Worm (Caenorhabditis elegans) whole organism, young adult: ENCODE data around the gene gtl-2.

Experiments used
- F23B12.7 ChIP-seq: sonication (generic microtip); optimal IDR thresholded peaks from 2 replicates; lab custom pipeline; 2017; ENCODE audit warnings: missing genetic modification characterization, mild to moderate bottlenecking, missing compliant biosample characterization, antibody characterized with exemption, moderate library complexity; ENCODE audit not compliant: insufficient read depth
- F33H1.4 ChIP-seq: fragments of 200-800 bp; sonication (Bioruptor generic); IDR thresholded peaks from 2 replicates; pipeline ENCODE4 v1.3.6; 2022; ENCODE audit warnings: missing genetic modification reagents, missing genetic modification characterization, missing compliant biosample characterization
- F37B4.10 ChIP-seq: fragments of 200-800 bp; sonication (Bioruptor generic); IDR thresholded peaks from 2 replicates; pipeline ENCODE4 v1.3.6; 2022; ENCODE audit warnings: missing genetic modification characterization, missing compliant biosample characterization
- F39B2.1 ChIP-seq: fragments of 200-800 bp; sonication (Bioruptor generic); IDR thresholded peaks from 2 replicates; pipeline ENCODE4 v1.3.6; 2022; ENCODE audit warnings: missing genetic modification reagents, missing genetic modification characterization, missing compliant biosample characterization
- F49E8.2 ChIP-seq: sonication (generic microtip); optimal IDR thresholded peaks from 3 replicates; lab custom pipeline; 2017; ENCODE audit warnings: missing genetic modification characterization, mild to moderate bottlenecking, missing compliant biosample characterization, antibody characterized with exemption, moderate library complexity; ENCODE audit not compliant: insufficient read depth
- F55B11.4 ChIP-seq: sonication (generic microtip); optimal IDR thresholded peaks from 2 replicates; lab custom pipeline; 2016; ENCODE audit warnings: missing compliant biosample characterization, missing genetic modification characterization, borderline replicate concordance; ENCODE audit not compliant: insufficient read depth
- F57A8.1 ChIP-seq: fragments of 200-800 bp; sonication (Bioruptor generic); optimal IDR thresholded peaks from 2 replicates; lab custom pipeline; 2018; ENCODE audit warnings: mild to moderate bottlenecking, missing genetic modification characterization, moderate library complexity, missing compliant biosample characterization
- K12H6.12 ChIP-seq: fragments of 200-800 bp; sonication (Bioruptor generic); optimal IDR thresholded peaks from 2 replicates; lab custom pipeline; 2018; ENCODE audit warnings: mild to moderate bottlenecking, missing genetic modification characterization, missing compliant biosample characterization
- T26A5.8 ChIP-seq: sonication (generic microtip); optimal IDR thresholded peaks from 2 replicates; lab custom pipeline; 2016; ENCODE audit warnings: missing genetic modification characterization, missing compliant biosample characterization
- Y53F4B.3 ChIP-seq: fragments of 200-800 bp; sonication (Bioruptor generic); IDR thresholded peaks from 2 replicates; pipeline ENCODE4 v1.3.6; 2022; ENCODE audit warnings: missing genetic modification reagents, missing genetic modification characterization, missing compliant biosample characterization
- Y53G8AR.9 ChIP-seq: fragments of 200-800 bp; sonication (Bioruptor generic); conservative IDR thresholded peaks from 2 replicates; pipeline ENCODE4 v1.3.6; 2022; ENCODE audit warnings: missing genetic modification reagents, missing genetic modification characterization, missing compliant biosample characterization
- Y67H2A.10 ChIP-seq: fragments of 200-800 bp; sonication (Bioruptor generic); conservative IDR thresholded peaks from 2 replicates; pipeline ENCODE4 v1.3.6; 2022; ENCODE audit warnings: missing genetic modification reagents, missing genetic modification characterization, missing compliant biosample characterization
- akir-1 ChIP-seq: fragments of 200-800 bp; sonication (Bioruptor generic); optimal IDR thresholded peaks from 2 replicates; lab custom pipeline; 2018; ENCODE audit warnings: mild to moderate bottlenecking, missing genetic modification characterization, moderate library complexity, missing compliant biosample characterization
- aptf-2 ChIP-seq: fragments of 200-800 bp; sonication (Bioruptor generic); conservative IDR thresholded peaks from 2 replicates; pipeline ENCODE4 v1.3.6; 2022; ENCODE audit warnings: missing genetic modification reagents, missing genetic modification characterization, missing compliant biosample characterization
- attf-5 ChIP-seq: fragments of 200-800 bp; sonication (Bioruptor generic); optimal IDR thresholded peaks from 2 replicates; lab custom pipeline; 2018; ENCODE audit warnings: mild to moderate bottlenecking, missing genetic modification characterization, missing compliant biosample characterization
- attf-6 ChIP-seq: fragments of 200-800 bp; sonication (Bioruptor generic); IDR thresholded peaks from 2 replicates; pipeline ENCODE4 v1.3.6; 2022; ENCODE audit warnings: missing genetic modification reagents, missing genetic modification characterization, missing compliant biosample characterization
- bed-2 ChIP-seq: fragments of 200-800 bp; sonication (Bioruptor generic); IDR thresholded peaks from 2 replicates; pipeline ENCODE4 v1.3.6; 2022; ENCODE audit warnings: missing genetic modification reagents, missing genetic modification characterization, missing compliant biosample characterization
- cebp-1 ChIP-seq, 2 experiments: fragments of 200-800 bp in 1 of 2; sonication (Bioruptor generic) in 1 of 2; sonication (generic microtip) in 1 of 2; IDR thresholded peaks in 1 of 2; optimal IDR thresholded peaks in 1 of 2; 2 replicates each; pipeline versions ENCODE4 v1.3.6 to Lab custom; 2017 to 2022; ENCODE audit warnings: missing compliant biosample characterization in 2 of 2, missing genetic modification characterization in 2 of 2, mild to moderate bottlenecking in 1 of 2, missing genetic modification reagents in 1 of 2, moderate library complexity in 1 of 2
- ceh-27 ChIP-seq: fragments of 200-800 bp; sonication (Bioruptor generic); optimal IDR thresholded peaks from 2 replicates; lab custom pipeline; 2018; ENCODE audit warnings: mild to moderate bottlenecking, missing genetic modification characterization, moderate library complexity, missing compliant biosample characterization
- ceh-40 ChIP-seq: fragments of 200-800 bp; sonication (Bioruptor generic); IDR thresholded peaks from 2 replicates; pipeline ENCODE4 v1.3.6; 2022; ENCODE audit warnings: missing genetic modification characterization, missing compliant biosample characterization
- ceh-91 ChIP-seq: fragments of 200-800 bp; sonication (Bioruptor generic); IDR thresholded peaks from 2 replicates; pipeline ENCODE4 v1.3.6; 2022; ENCODE audit warnings: missing genetic modification reagents, missing genetic modification characterization, missing compliant biosample characterization
- ets-4 ChIP-seq: fragments of 200-800 bp; sonication (Bioruptor generic); optimal IDR thresholded peaks from 2 replicates; lab custom pipeline; 2018; ENCODE audit warnings: mild to moderate bottlenecking, missing genetic modification characterization, missing compliant biosample characterization
- him-1 ChIP-seq: sonication (generic microtip); optimal IDR thresholded peaks from 2 replicates; lab custom pipeline; 2016; ENCODE audit warnings: missing genotype, missing genetic modification reagents, missing genetic modification characterization, missing compliant biosample characterization
- lag-1 ChIP-seq: fragments of 200-800 bp; sonication (Bioruptor generic); IDR thresholded peaks from 2 replicates; pipeline ENCODE4 v1.3.6; 2022; ENCODE audit warnings: missing genetic modification reagents, missing genetic modification characterization, missing compliant biosample characterization
- let-526 ChIP-seq: fragments of 200-800 bp; sonication (Bioruptor generic); IDR thresholded peaks from 2 replicates; pipeline ENCODE4 v1.3.6; 2022; ENCODE audit warnings: missing genetic modification reagents, missing genetic modification characterization, missing compliant biosample characterization
- lin-26 ChIP-seq: fragments of 200-800 bp; sonication (Bioruptor generic); IDR thresholded peaks from 2 replicates; pipeline ENCODE4 v1.3.6; 2022; ENCODE audit warnings: missing genetic modification reagents, missing genetic modification characterization, missing compliant biosample characterization
- lsl-1 ChIP-seq: fragments of 200-800 bp; sonication (Bioruptor generic); optimal IDR thresholded peaks from 2 replicates; lab custom pipeline; 2018; ENCODE audit warnings: mild to moderate bottlenecking, missing genetic modification characterization, moderate library complexity, missing compliant biosample characterization
- mcd-1 ChIP-seq: fragments of 200-800 bp; sonication (Bioruptor generic); IDR thresholded peaks from 2 replicates; pipeline ENCODE4 v1.3.6; 2022; ENCODE audit warnings: missing genetic modification reagents, missing genetic modification characterization, missing compliant biosample characterization
- mel-28 ChIP-seq: sonication (generic microtip); optimal IDR thresholded peaks from 2 replicates; lab custom pipeline; 2016; ENCODE audit warnings: borderline replicate concordance, mild to moderate bottlenecking, missing genetic modification characterization, missing compliant biosample characterization
- mxl-1 ChIP-seq: sonication (generic microtip); optimal IDR thresholded peaks from 2 replicates; lab custom pipeline; 2016; ENCODE audit warnings: missing genetic modification characterization, missing compliant biosample characterization
- nfya-2 ChIP-seq: fragments of 200-800 bp; sonication (Bioruptor generic); IDR thresholded peaks from 2 replicates; pipeline ENCODE4 v1.3.6; 2022; ENCODE audit warnings: missing genetic modification reagents, missing genetic modification characterization, missing compliant biosample characterization
- nfyb-1 ChIP-seq: fragments of 200-800 bp; sonication (Bioruptor generic); IDR thresholded peaks from 2 replicates; pipeline ENCODE4 v1.3.6; 2022; ENCODE audit warnings: missing genetic modification reagents, missing genetic modification characterization, missing compliant biosample characterization
- nhr-179 ChIP-seq: sonication (generic microtip); optimal IDR thresholded peaks from 2 replicates; lab custom pipeline; 2016; ENCODE audit warnings: mild to moderate bottlenecking, missing genetic modification characterization, missing compliant biosample characterization
- pbrm-1 ChIP-seq: fragments of 200-800 bp; sonication (Bioruptor generic); IDR thresholded peaks from 2 replicates; pipeline ENCODE4 v1.3.6; 2022; ENCODE audit warnings: missing genetic modification reagents, missing genetic modification characterization, missing compliant biosample characterization
- rec-8 ChIP-seq, 2 experiments: sonication (generic microtip); optimal IDR thresholded peaks; 2 replicates each; lab custom pipeline; 2016; ENCODE audit warnings: mild to moderate bottlenecking in 2 of 2, missing genetic modification characterization in 2 of 2, missing genetic modification reagents in 2 of 2, missing genotype in 2 of 2, missing biosample characterization in 1 of 2, missing compliant biosample characterization in 1 of 2, moderate library complexity in 1 of 2
- rpc-1 ChIP-seq, 2 experiments: fragments of 150-350 bp in 1 of 2; sonication (generic microtip) in 1 of 2; optimal IDR thresholded peaks; 2 replicates each; lab custom pipeline; 2014 to 2018; ENCODE audit warnings: missing biosample characterization in 1 of 2, missing genetic modification characterization in 1 of 2, missing genetic modification reagents in 1 of 2, missing genotype in 1 of 2
- sdz-38 ChIP-seq: sonication (generic microtip); optimal IDR thresholded peaks from 2 replicates; lab custom pipeline; 2016; ENCODE audit warnings: missing genotype, missing genetic modification characterization, missing compliant biosample characterization
- sea-2 ChIP-seq: fragments of 200-800 bp; sonication (Bioruptor generic); IDR thresholded peaks from 2 replicates; pipeline ENCODE4 v1.3.6; 2022; ENCODE audit warnings: missing genetic modification characterization, missing compliant biosample characterization
- snpc-1.3 ChIP-seq: sonication (generic microtip); optimal IDR thresholded peaks from 2 replicates; lab custom pipeline; 2017; ENCODE audit warnings: missing genetic modification characterization, mild to moderate bottlenecking, missing compliant biosample characterization, antibody characterized with exemption, moderate library complexity, missing genotype, missing genetic modification reagents; ENCODE audit not compliant: insufficient read depth
- snpc-4 ChIP-seq, 5 experiments: fragments of 150-350 bp in 1 of 5; sonication (generic microtip) in 4 of 5; optimal IDR thresholded peaks; 2 replicates each; lab custom pipeline; 2014 to 2018; ENCODE audit warnings: missing genetic modification characterization in 5 of 5, missing biosample characterization in 3 of 5, antibody characterized with exemption in 2 of 5, mild to moderate bottlenecking in 2 of 5, missing compliant biosample characterization in 2 of 5, missing genotype in 2 of 5, moderate library complexity in 2 of 5, missing genetic modification reagents in 1 of 5
- unc-62 ChIP-seq: fragments of 150-350 bp; optimal IDR thresholded peaks from 2 replicates; lab custom pipeline; 2014; ENCODE audit warnings: missing biosample characterization, missing genetic modification reagents, missing genetic modification characterization
- ztf-18 ChIP-seq: sonication (generic microtip); optimal IDR thresholded peaks from 2 replicates; lab custom pipeline; 2016; ENCODE audit warnings: missing genotype, mild to moderate bottlenecking, missing genetic modification characterization, missing compliant biosample characterization
- ztf-26 ChIP-seq: sonication (generic microtip); optimal IDR thresholded peaks from 2 replicates; lab custom pipeline; 2017; ENCODE audit warnings: missing genetic modification characterization, missing compliant biosample characterization
- ztf-28 ChIP-seq: fragments of 200-800 bp; sonication (Bioruptor generic); IDR thresholded peaks from 2 replicates; pipeline ENCODE4 v1.3.6; 2022; ENCODE audit warnings: missing genetic modification reagents, missing genetic modification characterization, missing compliant biosample characterization

The gtl-2 gene

ce11 chrIV:11298154-11299086 lies 25.2 kb downstream of the gtl-2 start, which contains the start of the genes B0035.15 and dnj-1 (continued):
- no peak for TF ChIP-seq mel-28 (tag; lab: Kevin White, UChicago)
- TF ChIP-seq F57A8.1 (GFP tag; lab: Kevin White, UChicago): no peak
- TF ChIP-seq sdz-38 (tag; lab: Kevin White, UChicago): no peak
- TF ChIP-seq lin-26 (GFP tag; lab: Robert Waterston, UW): no peak
- TF ChIP-seq lsl-1: peak; percentile 82
- TF ChIP-seq nfyb-1 (GFP tag; lab: Robert Waterston, UW): no peak
- no peak for TF ChIP-seq ztf-28
- no peak for TF ChIP-seq let-526
- TF ChIP-seq sea-2: no peak
- no peak for TF ChIP-seq snpc-1.3 (tag; lab: Kevin White, UChicago)
- TF ChIP-seq ztf-18 (tag; lab: Kevin White, UChicago): no peak
- no peak for TF ChIP-seq T26A5.8 (tag; lab: Kevin White, UChicago)
- no peak for TF ChIP-seq ceh-91 (GFP tag; lab: Robert Waterston, UW)
- TF ChIP-seq mxl-1 (tag; lab: Kevin White, UChicago): no peak
- TF ChIP-seq F39B2.1 (GFP tag; lab: Robert Waterston, UW): no peak
- peak; percentile 68 for TF ChIP-seq mcd-1 (GFP tag; lab: Robert Waterston, UW)
- no peak for TF ChIP-seq Y53F4B.3 (GFP tag; lab: Robert Waterston, UW)
- no peak for TF ChIP-seq bed-2
- TF ChIP-seq K12H6.12 (tag; lab: Kevin White, UChicago): no peak
- no peak for TF ChIP-seq rpc-1 (optimal IDR thresholded peaks at IDR 0.05; lab: Kevin White, UChicago)
- no peak for TF ChIP-seq rpc-1 (tag; optimal IDR thresholded peaks at IDR 0.05; lab: Kevin White, UChicago)
- no peak for TF ChIP-seq him-1 (tag; lab: Kevin White, UChicago)
- no peak for TF ChIP-seq lag-1
- no peak for TF ChIP-seq nhr-179 (tag; lab: Kevin White, UChicago)
- no peak for TF ChIP-seq Y67H2A.10 (GFP tag; lab: Robert Waterston, UW)
- TF ChIP-seq F33H1.4 (GFP tag; lab: Robert Waterston, UW): peak; percentile 81
- no peak for TF ChIP-seq F55B11.4 (tag; lab: Kevin White, UChicago)
- no peak for TF ChIP-seq cebp-1 (GFP tag; IDR thresholded peaks at IDR 0.05; lab: Robert Waterston, UW)
- peak; percentile 42 for TF ChIP-seq cebp-1 (tag; optimal IDR thresholded peaks at IDR 0.05; lab: Kevin White, UChicago)
- no peak for TF ChIP-seq snpc-4 (GFP tag; optimal IDR thresholded peaks at IDR 0.05; lab: Kevin White, UChicago)
- no peak for TF ChIP-seq snpc-4 (tag; optimal IDR thresholded peaks at IDR 0.05; lab: Kevin White, UChicago)

ce11 chrIV:11304970-11305369 lies 31.7 kb downstream of the gtl-2 start:
- TF ChIP-seq pbrm-1 (no peak), aptf-2 (GFP tag; lab: Robert Waterston, UW) (no peak), unc-62 (GFP tag; lab: Kevin White, UChicago) (no peak), T26A5.8 (tag; lab: Kevin White, UChicago) (no peak), ceh-40 (GFP tag; lab: Robert Waterston, UW) (no peak), nfya-2 (GFP tag; lab: Robert Waterston, UW) (no peak), ceh-27 (GFP tag; lab: Kevin White, UChicago) (no peak), attf-5 (GFP tag; lab: Kevin White, UChicago) (no peak), F23B12.7 (no peak), sdz-38 (tag; lab: Kevin White, UChicago) (no peak), Y53G8AR.9 (GFP tag; lab: Robert Waterston, UW) (no peak), ztf-26 (tag; lab: Kevin White, UChicago) (no peak), rec-8 (tag; optimal IDR thresholded peaks at IDR 0.05; lab: Kevin White, UChicago) (no peak), attf-6 (GFP tag; lab: Robert Waterston, UW) (no peak), ets-4 (no peak), akir-1 (no peak), F49E8.2 (no peak), F37B4.10 (no peak)
